Worm (Caenorhabditis elegans): ENCODE data around the gene F15G9.5.

DNA sequence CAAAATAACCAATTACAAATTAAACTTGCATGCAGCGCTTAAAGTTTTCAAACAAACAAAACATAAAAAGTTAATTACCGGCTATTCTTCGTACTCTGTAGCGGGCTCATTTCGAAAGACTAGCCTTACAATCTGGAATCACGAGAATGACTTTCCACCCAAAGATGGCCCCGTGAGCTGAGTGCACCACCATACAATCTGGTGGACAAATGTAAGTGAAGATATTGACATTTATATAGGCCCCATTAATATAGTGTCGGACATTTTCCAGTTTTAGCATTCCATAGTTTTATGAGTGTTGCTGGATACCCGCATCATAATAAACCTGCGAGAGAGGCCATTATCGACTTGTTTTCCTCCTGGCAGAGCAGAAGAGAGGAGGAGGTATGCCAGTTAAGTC lies 16.8 kb upstream of the F15G9.5 start:
- TF ChIP-seq him-1 (tag; optimal IDR thresholded peaks at IDR 0.05) (no peak), W03F9.2 (tag; optimal IDR thresholded peaks at IDR 0.05) (no peak)
